Worm (Caenorhabditis elegans) whole organism, L1 larva: ENCODE measurements around the gene C18E9.9.

Source experiments
- ama-1 ChIP-seq: fragments of 150-350 bp; optimal IDR thresholded peaks from 2 replicates; lab custom pipeline; 2014
- ceh-82 ChIP-seq, 3 experiments: fragments of 150-350 bp in 1 of 3; sonication (generic microtip) in 2 of 3; optimal IDR thresholded peaks; 2 replicates each; lab custom pipeline; 2014 to 2017; ENCODE audit warnings: missing biosample characterization in 3 of 3, missing genetic modification characterization in 3 of 3
- egl-27 ChIP-seq, 2 experiments: fragments of 150-350 bp in 1 of 2; sonication (generic microtip); optimal IDR thresholded peaks; 3 replicates each; lab custom pipeline; 2017 to 2018; ENCODE audit warnings: missing biosample characterization in 2 of 2, missing genetic modification characterization in 2 of 2, missing genetic modification reagents in 2 of 2
- elt-3 ChIP-seq, 6 experiments: fragments of 150-350 bp in 1 of 6; sonication (generic microtip); optimal IDR thresholded peaks; 2 replicates each; lab custom pipeline; 2017 to 2018; ENCODE audit warnings: missing biosample characterization in 6 of 6, missing genetic modification characterization in 6 of 6, inconsistent platforms in 1 of 6
- nhr-71 ChIP-seq: sonication (generic microtip); optimal IDR thresholded peaks from 2 replicates; lab custom pipeline; 2016; ENCODE audit warnings: mild to moderate bottlenecking, missing genetic modification characterization, moderate library complexity, missing compliant biosample characterization
- nhr-76 ChIP-seq: sonication (generic microtip); optimal IDR thresholded peaks from 2 replicates; lab custom pipeline; 2017; ENCODE audit warnings: missing biosample characterization, missing genetic modification characterization
- pag-3 ChIP-seq: sonication (generic microtip); optimal IDR thresholded peaks from 2 replicates; lab custom pipeline; 2017; ENCODE audit warnings: missing genetic modification characterization, mild to moderate bottlenecking, missing compliant biosample characterization, antibody characterized with exemption, borderline replicate concordance; ENCODE audit not compliant: insufficient read depth
- unc-98 ChIP-seq: fragments of 200-800 bp; sonication (Bioruptor generic); IDR thresholded peaks from 2 replicates; pipeline ENCODE4 v1.3.6; 2022; ENCODE audit warnings: missing genetic modification characterization, missing compliant biosample characterization

- TF ChIP-seq elt-3 (tag; optimal IDR thresholded peaks at IDR 0.05; lab: Kevin White, UChicago) (no peak), ama-1 (lab: Kevin White, UChicago) (no peak), nhr-76 (no peak), egl-27 (tag; optimal IDR thresholded peaks at IDR 0.05; lab: Kevin White, UChicago) (no peak), nhr-71 (tag; lab: Kevin White, UChicago) (no peak), ceh-82 (tag; optimal IDR thresholded peaks at IDR 0.05; lab: Kevin White, UChicago) (no peak), pag-3 (no peak), unc-98 (no peak)
Measured at ce11 chrII:9000331-9000730, 11.0 kb upstream of the C18E9.9 start, which contains the start of gene F44G4.5.
